Worm (Caenorhabditis elegans): Measurements from ENCODE around the gene Y51H4A.6.

Gene Y51H4A.6

ce11 chrIV:16503590-16504217 is 29.8 kb upstream of the Y51H4A.6 start (continued):
- TF ChIP-seq dpff-1 (tag; optimal IDR thresholded peaks at IDR 0.05), result no peak
- TF ChIP-seq Y56A3A.18 (GFP tag; IDR thresholded peaks at IDR 0.05), result peak; percentile 87; the same call in 1 of the 2 replicates
- peak; percentile 78 for TF ChIP-seq hmg-1.2 (GFP tag; IDR thresholded peaks at IDR 0.05)
- TF ChIP-seq rpc-1 (optimal IDR thresholded peaks at IDR 0.05), result peak; percentile 78
- TF ChIP-seq rpc-1 (tag; optimal IDR thresholded peaks at IDR 0.05), result peak; percentile 99
- TF ChIP-seq lin-26 (GFP tag; IDR thresholded peaks at IDR 0.05), result peak; percentile 98
- peak; percentile 79 for TF ChIP-seq dox-1 (GFP tag; IDR thresholded peaks at IDR 0.05)
- no peak for TF ChIP-seq ztf-3 (GFP tag; optimal IDR thresholded peaks at IDR 0.05)
- TF ChIP-seq Y53G8AR.9 (GFP tag; conservative IDR thresholded peaks at IDR 0.05), result peak; percentile 80
- TF ChIP-seq dpl-1 (GFP tag; optimal IDR thresholded peaks at IDR 0.05), result peak; percentile 6
- no peak for TF ChIP-seq ztf-6 (GFP tag; IDR thresholded peaks at IDR 0.05)
- TF ChIP-seq madf-8 (GFP tag; conservative IDR thresholded peaks at IDR 0.05), result no peak
- TF ChIP-seq hlh-26 (GFP tag; conservative IDR thresholded peaks at IDR 0.05), result no peak
- peak; percentile 72 for TF ChIP-seq ceh-79 (tag; optimal IDR thresholded peaks at IDR 0.05)
- TF ChIP-seq unc-130 (GFP tag; optimal IDR thresholded peaks at IDR 0.05), result peak; percentile 37
- 0 out of 2 replicates have a peak, but pooled peaks have one; percentile 65 for TF ChIP-seq aptf-3 (GFP tag; IDR thresholded peaks at IDR 0.05)
- no peak for TF ChIP-seq unc-62 (GFP tag; optimal IDR thresholded peaks at IDR 0.05)
- TF ChIP-seq rec-8 (tag; optimal IDR thresholded peaks at IDR 0.05), result peak; percentile 46 to 83
- TF ChIP-seq F55B11.4 (tag; optimal IDR thresholded peaks at IDR 0.05; ENCODE audit: borderline replicate concordance, insufficient read depth), result no peak
- TF ChIP-seq hmg-20 (GFP tag; IDR thresholded peaks at IDR 0.05), result peak; percentile 51; the same call in 1 of the 2 replicates
- TF ChIP-seq aptf-2 (GFP tag; conservative IDR thresholded peaks at IDR 0.05), result peak; percentile 70
- TF ChIP-seq nhr-80 (tag; optimal IDR thresholded peaks at IDR 0.05), result peak; percentile 3
- TF ChIP-seq chd-7 (tag; optimal IDR thresholded peaks at IDR 0.05), result peak; percentile 74
- TF ChIP-seq let-526 (GFP tag; IDR thresholded peaks at IDR 0.05), result no peak
- TF ChIP-seq nhr-120 (GFP tag; IDR thresholded peaks at IDR 0.05), result peak; percentile 84; the same call in 1 of the 2 replicates
- TF ChIP-seq somi-1 (GFP tag; optimal IDR thresholded peaks at IDR 0.05), result peak; percentile 26
- no peak for TF ChIP-seq F22D6.2 (tag; optimal IDR thresholded peaks at IDR 0.05)
- peak; percentile 85; the same call in 1 of the 2 replicates for TF ChIP-seq ztf-28 (GFP tag; IDR thresholded peaks at IDR 0.05)
- TF ChIP-seq lsl-1 (GFP tag; optimal IDR thresholded peaks at IDR 0.05), result peak; percentile 67
- TF ChIP-seq F49E8.2 (tag; optimal IDR thresholded peaks at IDR 0.05; ENCODE audit: insufficient read depth), result peak; percentile 67
- TF ChIP-seq sdz-38 (tag; optimal IDR thresholded peaks at IDR 0.05), result no peak
- peak; percentile 78 for TF ChIP-seq egl-44 (GFP tag; IDR thresholded peaks at IDR 0.05)
- TF ChIP-seq lin-54 (GFP tag; optimal IDR thresholded peaks at IDR 0.05), result peak; percentile 78
- peak; percentile 86 for TF ChIP-seq T26A5.8 (tag; optimal IDR thresholded peaks at IDR 0.05)
- TF ChIP-seq madf-3 (GFP tag; IDR thresholded peaks at IDR 0.05), result peak; percentile 90
- no peak for TF ChIP-seq hlh-12 (tag; optimal IDR thresholded peaks at IDR 0.05)
- TF ChIP-seq attf-5 (GFP tag; optimal IDR thresholded peaks at IDR 0.05), result peak; percentile 69
- TF ChIP-seq let-607 (tag; optimal IDR thresholded peaks at IDR 0.05), result peak in 1 of 2 experiments; percentile 2
- TF ChIP-seq B0336.3 (GFP tag; IDR thresholded peaks at IDR 0.05), result peak; percentile 65
- peak; percentile 39 for TF ChIP-seq B0035.1 (tag; optimal IDR thresholded peaks at IDR 0.05)
- peak; percentile 86 for TF ChIP-seq athp-1 (tag; optimal IDR thresholded peaks at IDR 0.05)
- no peak for TF ChIP-seq C06A6.2 (GFP tag; conservative IDR thresholded peaks at IDR 0.05)
- TF ChIP-seq nfya-2 (GFP tag; IDR thresholded peaks at IDR 0.05), result peak; percentile 91; the same call in 1 of the 2 replicates
- 0 out of 2 replicates have a peak, but pooled peaks have one; percentile 62 for TF ChIP-seq F37B4.10 (GFP tag; IDR thresholded peaks at IDR 0.05)
- peak; percentile 88 for TF ChIP-seq Y53F4B.3 (GFP tag; IDR thresholded peaks at IDR 0.05)
- no peak for TF ChIP-seq bed-2 (GFP tag; IDR thresholded peaks at IDR 0.05)
- TF ChIP-seq F10E7.11 (tag; optimal IDR thresholded peaks at IDR 0.05), result peak; percentile 50
- TF ChIP-seq snpc-3.4 (tag; optimal IDR thresholded peaks at IDR 0.05), result peak; percentile 85
